Worm (Caenorhabditis elegans): ENCODE measurements around the gene mdt-11.

The mdt-11 gene

DNA sequence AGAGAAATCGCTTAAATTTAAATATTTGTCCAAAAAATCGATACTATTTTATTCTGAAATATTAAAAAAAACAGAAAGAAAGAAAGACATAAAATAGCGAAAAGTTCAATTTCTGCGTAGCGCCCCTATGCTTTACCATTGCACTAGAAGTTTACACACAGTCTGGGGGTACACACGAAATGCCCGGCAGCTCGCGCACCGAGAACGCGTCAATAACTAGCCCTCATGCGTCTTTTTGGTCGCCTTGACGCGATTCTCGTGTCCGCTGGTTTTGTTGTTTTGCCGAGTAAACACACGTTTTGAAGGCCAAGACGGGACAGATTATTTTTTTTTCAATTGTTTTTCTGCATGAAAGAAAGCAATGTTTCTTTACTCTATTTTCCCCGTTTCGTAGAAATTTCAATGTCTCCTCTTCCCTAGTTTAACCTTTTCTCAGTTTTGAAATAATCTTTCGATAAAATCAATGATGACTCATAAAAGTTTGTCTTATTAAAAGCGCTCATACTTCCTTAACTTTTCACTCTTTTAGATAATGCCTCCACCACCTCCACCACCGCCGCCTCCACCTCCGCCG is 2.8 kb upstream of the mdt-11 start, which contains the start of gene wip-1:
Gene wip-1, plus strand, starts transcription at position 524 of the 574 bp plus-strand sequence.
- no peak for TF ChIP-seq unc-62 (GFP tag; optimal IDR thresholded peaks at IDR 0.05)

DNA sequence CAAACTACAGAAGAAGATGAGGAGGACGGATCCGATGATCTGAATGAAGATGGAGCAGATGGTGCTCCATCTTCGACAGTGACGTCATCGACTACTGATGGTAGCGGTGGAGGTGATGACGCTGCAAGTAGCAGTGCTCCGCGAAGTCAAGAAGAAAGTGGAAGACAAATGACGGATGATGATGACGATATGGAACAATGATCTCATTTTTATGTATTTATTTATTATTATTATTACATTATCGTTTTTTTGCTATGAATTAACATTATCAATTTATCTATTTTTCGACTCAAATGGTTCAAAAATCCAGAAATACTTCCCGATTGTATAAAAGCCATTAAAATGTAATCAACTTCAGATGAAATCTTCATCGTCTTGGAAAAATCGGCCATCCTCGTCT is 665 bp downstream of the mdt-11 start, which contains the start of gene R144.3:
Gene R144.3, plus strand, starts transcription at position 301 of the 400 bp plus-strand sequence.
- no peak for TF ChIP-seq unc-62 (GFP tag; optimal IDR thresholded peaks at IDR 0.05)

DNA sequence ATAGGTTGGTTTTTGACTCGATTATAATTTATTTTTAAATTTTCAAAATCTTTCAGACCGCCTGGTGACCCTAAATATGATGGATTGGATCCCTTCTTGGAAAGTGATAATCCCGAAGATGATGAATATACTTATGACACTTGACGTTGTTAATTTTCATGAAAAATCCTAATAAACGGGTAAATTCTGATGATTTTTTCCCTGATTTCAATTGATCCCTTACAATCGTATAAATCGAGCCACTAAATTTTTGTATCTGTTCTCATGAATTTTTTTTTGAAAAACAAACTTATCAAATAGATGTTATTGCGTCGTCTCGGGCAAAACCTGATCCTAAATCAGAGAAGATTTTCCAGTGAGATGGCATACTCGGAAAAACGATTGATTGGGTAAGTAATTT is 1.9 kb downstream of the mdt-11 start, which contains the start of gene R144.13:
Gene R144.13, plus strand, starts transcription at position 301 of the 400 bp plus-strand sequence.
- TF ChIP-seq unc-62 (GFP tag; optimal IDR thresholded peaks at IDR 0.05), result no peak

DNA sequence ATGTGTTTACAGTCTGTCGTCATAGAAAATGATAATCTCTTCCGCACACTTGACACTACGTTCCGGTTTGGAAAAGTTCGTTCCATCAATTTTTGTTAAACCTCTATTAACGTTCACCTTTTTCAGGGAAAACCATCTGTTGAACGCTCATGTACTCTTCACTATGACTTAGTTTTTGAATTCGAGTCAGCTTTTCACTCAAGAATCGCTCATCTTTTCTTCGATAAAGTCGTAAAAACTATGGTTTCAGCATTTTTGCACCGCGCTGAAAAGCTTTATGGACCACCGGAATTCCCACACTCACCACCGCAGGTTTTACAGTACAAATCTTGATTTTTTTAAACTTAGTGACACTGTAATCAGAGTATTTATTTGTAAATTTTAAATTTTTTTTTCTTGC is 2.6 kb downstream of the mdt-11 start:
- TF ChIP-seq unc-62 (GFP tag; optimal IDR thresholded peaks at IDR 0.05), result no peak

DNA sequence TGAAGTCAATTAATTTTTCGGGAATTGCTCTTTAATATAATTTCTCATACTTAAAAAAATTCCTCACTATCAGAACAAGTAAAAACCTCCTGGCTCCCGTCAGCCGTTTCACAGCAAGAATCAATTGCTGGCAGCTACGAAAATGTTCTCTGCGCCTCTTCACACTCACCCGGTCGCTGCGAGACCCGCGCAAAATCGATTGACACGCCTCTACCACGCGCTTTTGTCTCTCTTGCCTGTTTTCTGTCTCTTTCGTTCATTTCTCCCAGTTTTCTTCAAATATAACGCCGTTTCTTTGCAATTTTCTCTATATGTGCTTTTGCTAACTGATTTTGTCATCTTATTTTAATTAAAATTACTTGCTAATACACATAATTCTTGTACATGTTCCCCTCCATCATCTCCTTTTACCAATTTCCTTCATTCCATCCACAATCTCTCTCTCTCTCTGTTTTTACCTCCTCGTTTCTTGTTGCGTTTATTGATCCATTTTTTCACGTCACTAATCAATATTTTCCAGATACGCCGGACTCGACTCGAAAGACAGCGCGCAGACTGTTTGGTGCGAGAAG is 3.5 kb downstream of the mdt-11 start, which contains the start of gene pcf-11:
Gene pcf-11, plus strand, starts transcription at position 522 of the 572 bp plus-strand sequence.
- no peak for TF ChIP-seq unc-62 (GFP tag; optimal IDR thresholded peaks at IDR 0.05)

DNA sequence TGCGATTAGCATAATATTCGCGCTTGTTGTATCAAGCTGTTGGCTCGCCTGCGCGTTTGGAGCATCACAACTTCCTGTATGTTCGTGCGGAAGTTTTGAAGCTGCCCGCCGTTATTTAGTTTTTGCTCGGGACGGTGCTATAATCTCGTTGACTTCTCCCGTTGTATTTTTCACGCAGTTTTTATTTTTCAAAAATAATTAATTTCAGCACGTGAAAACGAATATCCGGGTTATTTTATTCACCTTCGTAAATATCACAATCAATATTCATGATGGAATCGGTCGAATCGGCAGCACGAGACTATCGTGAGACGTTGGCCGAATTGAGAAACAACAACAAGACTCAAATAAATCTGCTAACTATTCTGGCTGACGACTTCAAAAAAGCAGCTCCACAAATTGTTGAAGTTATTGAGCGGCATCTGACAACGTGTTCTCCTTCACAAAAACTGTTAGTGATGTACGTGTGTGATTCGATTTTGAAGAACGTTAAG is 4.2 kb downstream of the mdt-11 start:
- TF ChIP-seq unc-62 (GFP tag; optimal IDR thresholded peaks at IDR 0.05), result no peak

DNA sequence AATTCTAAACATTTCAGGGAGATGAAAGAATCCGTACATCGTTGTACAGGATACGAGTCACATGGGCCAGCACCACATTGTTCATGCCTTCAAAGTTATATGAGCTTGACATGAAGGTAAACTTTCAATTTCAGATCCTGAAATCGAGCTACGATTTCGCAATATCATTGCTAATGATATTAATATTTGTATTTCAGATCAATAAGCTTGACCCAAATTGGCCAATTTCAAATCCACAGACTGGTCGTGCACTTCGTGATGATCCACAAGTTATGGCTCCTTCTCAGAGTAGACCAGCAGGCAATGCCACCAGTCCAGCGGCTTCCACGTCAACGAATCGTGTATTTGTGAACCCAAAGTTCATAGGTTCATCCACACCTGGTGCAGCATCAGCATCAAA is 5.3 kb downstream of the mdt-11 start:
- no peak for TF ChIP-seq unc-62 (GFP tag; optimal IDR thresholded peaks at IDR 0.05)

DNA sequence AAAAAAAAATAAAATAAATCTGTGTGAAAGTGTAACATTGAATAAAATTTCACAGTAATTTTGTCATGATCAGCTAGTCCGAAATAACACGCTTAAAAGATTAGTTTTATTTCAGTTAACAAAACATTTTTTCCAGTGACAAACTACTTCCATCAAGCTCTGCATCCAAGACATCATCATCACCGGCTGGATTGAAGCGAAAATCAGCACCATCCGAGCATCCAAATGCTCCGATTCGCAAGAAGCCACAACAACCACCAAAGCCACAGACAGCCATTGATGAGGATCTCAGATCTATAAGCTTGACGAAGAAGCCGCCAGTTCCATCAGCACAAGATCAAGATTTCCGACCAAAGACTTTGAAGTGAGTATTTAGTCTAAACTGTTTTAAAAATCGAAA is 6.2 kb downstream of the mdt-11 start:
- TF ChIP-seq unc-62 (GFP tag; optimal IDR thresholded peaks at IDR 0.05), result no peak

DNA sequence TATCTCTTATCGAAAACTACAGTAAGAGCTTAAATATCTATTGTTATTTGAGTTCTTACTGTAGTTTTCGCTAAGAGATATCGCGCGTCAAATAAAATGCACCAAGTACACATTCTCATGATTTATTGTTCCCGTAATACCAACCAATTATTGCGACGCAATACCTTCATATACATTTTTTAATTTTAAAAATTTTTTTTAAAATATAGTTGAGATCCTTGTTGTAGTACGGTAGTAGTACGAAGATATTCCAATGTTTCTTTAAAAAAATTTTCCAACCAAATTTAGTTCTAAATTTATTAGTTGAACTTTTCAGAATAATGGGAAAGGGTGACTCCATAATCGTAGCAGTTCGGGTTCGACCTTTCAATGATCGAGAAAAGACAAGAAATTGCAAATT is 9.6 kb downstream of the mdt-11 start, which contains the start of gene klp-6:
Gene klp-6, plus strand, starts transcription at position 301 of the 400 bp plus-strand sequence.
- TF ChIP-seq unc-62 (GFP tag; optimal IDR thresholded peaks at IDR 0.05), result no peak

DNA sequence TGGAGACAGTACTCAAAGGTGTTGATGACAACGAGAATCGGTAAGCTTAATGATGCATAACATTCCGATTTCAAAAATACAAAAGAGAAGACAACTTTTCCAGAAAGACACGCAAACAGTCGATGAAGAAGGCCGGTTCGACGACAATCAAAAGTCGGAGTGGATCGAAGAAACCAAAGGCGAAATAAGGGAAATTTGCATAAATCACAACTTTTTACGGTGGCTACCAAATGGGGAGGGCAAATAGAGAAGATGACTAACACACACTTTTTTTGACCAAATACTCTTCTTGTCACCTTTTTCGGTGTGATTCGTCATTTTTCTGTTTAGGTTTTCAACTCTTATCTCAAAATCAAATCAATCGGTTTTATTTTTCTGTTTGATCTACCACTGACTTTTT is 15.1 kb downstream of the mdt-11 start, which contains the start of gene C45G9.6:
Gene C45G9.6, plus strand, starts transcription at position 301 of the 400 bp plus-strand sequence.
- TF ChIP-seq unc-62 (GFP tag; optimal IDR thresholded peaks at IDR 0.05), result no peak

DNA sequence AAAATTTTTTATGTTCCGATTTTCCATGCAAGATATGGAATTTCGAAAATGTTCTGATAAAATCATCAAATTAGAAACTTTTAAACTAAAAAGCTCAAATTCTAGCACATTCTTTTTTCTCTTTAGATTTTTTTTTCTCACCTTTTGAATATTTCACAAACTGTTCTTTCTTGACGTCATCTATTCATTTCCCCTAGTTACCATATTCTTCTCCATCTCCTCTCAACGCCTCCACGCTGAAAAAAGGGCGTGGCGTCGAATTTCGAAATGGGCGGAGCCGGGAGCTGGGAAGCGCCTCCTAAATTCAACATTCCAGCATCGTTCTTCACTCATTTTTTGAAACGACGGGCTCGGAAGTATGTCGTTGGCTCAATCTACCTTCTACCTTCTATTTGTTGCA is 21.1 kb downstream of the mdt-11 start, which contains the start of gene nlp-43:
Gene nlp-43, plus strand, starts transcription at position 301 of the 400 bp plus-strand sequence.
- TF ChIP-seq unc-62 (GFP tag; optimal IDR thresholded peaks at IDR 0.05), result no peak

DNA sequence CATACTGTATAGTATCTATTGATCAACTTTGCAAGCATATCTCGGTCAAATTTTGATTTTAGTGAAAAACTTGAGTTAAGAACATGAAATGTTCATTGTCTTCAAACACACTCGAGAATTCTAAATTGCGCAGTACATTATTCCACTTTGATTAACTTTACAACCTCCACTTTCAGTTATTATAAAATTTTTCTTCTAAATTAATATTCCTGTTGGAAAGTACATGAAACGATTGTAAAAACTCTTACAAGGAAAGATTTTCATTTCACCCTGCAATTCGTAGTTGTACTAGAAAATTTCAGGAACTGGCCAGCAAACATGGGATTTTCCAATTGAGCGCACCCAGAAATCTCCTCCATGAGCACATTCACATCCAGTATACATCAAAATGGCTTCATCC is 23.7 kb downstream of the mdt-11 start, which contains the start of gene C45G9.14:
Gene C45G9.14, plus strand, starts transcription at position 301 of the 400 bp plus-strand sequence.
- TF ChIP-seq unc-62 (GFP tag; optimal IDR thresholded peaks at IDR 0.05), result no peak

DNA sequence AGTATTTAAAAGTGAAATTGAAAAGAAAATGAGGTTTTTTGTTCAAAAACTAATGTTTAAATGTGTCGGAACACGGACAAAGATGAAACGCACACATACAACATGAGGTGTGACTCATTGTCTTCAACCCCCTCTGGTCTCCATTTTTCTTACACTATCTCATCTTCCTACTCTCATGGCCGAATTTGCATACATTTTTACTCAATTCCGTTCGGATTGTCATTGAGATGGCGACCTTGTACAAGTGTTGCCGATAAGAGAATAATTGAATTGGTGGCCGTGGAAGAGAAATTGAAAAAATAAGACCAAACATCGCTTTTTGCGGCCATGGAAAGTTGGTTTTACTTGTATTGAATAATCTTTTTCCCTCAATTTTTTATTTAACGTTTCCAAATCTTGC is 26.2 kb downstream of the mdt-11 start, which contains the start of gene txbp-3:
Gene txbp-3, minus strand, starts transcription at position 285 of the 400 bp plus-strand sequence.
- TF ChIP-seq unc-62 (GFP tag; optimal IDR thresholded peaks at IDR 0.05), result no peak

DNA sequence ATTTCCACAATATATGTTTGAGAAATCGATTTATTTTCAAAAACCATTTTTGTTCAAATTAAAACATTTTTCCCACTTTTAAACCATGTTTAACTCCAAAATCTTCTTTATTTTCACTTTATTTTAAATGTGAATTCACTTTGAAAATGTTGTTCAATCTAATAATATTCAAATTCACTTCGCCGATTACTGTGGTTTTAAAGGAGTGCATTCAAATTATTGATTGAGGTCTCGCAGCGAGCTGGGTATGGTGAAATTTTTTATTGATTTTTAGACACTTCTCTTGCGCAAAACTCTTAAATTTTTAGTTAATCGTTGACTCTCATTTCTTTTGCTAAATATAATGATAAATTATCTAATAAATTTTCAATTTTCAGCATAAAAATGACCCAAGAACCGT is 26.7 kb downstream of the mdt-11 start, which contains the start of gene C45G9.5:
Gene C45G9.5, plus strand, starts transcription at position 378 of the 400 bp plus-strand sequence.
- TF ChIP-seq unc-62 (GFP tag; optimal IDR thresholded peaks at IDR 0.05), result no peak

DNA sequence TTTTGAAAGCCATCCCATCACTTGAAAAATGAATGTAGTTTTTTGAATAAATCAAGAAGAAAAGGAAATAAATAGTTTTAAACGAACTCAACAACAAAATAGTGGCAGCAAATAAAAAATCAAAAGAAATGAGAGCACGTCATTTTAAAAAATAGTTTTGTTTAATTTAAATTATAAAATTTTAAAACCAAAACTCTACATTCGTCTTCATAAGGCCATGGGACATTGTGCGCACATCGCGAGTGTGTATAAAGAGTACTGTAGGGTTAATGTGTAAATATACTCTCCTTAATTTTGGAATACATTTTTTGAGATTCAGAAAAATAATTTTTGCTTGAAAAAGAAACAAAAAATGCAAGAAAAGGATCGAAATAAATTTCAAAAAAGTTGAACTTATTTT is 30.9 kb downstream of the mdt-11 start, which contains the start of gene C45G9.15:
Gene C45G9.15, minus strand, starts transcription at position 101 of the 400 bp plus-strand sequence.
- no peak for TF ChIP-seq unc-62 (GFP tag; optimal IDR thresholded peaks at IDR 0.05)

DNA sequence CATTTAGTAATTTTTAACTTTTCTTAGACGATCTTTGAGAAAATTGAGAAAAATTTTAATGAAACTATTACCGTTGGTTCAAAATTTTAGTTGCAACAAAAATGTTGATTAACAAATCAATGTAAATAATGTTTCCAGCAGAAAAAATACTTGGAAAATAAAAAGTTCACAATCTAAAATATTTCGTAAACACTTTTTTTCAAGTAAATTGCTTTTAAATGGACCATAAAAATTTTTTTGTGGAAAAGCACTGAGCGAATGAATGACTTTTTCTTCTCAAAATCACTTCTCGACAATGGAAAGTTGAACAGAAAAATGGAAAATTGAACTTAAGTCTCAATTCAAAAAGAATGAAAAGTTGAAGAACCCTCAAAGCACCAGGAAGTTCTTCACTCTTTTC is 32.5 kb downstream of the mdt-11 start, which contains the start of gene C45G9.8:
Gene C45G9.8, minus strand, starts transcription at position 101 of the 400 bp plus-strand sequence.
- no peak for TF ChIP-seq unc-62 (GFP tag; optimal IDR thresholded peaks at IDR 0.05)

All from whole organism, dauer.